Worm (Caenorhabditis elegans) whole organism, young adult: ENCODE data around the gene set-21.
"Not testable (repeated sequence)": the region's sequence is repeated elsewhere in the genome, so short reads cannot be mapped to it uniquely, and the experiment has no call there.

Experiments
- B0336.3 ChIP-seq: fragments of 200-800 bp; sonication (Bioruptor generic); IDR thresholded peaks from 2 replicates; pipeline ENCODE4 v1.3.6; 2022; ENCODE audit warnings: missing genetic modification characterization, missing compliant biosample characterization
- C06A6.2 ChIP-seq: fragments of 200-800 bp; sonication (Bioruptor generic); conservative IDR thresholded peaks from 2 replicates; pipeline ENCODE4 v1.3.6; 2022; ENCODE audit warnings: missing genetic modification characterization, missing compliant biosample characterization
- C17E4.6 ChIP-seq: fragments of 200-800 bp; sonication (Bioruptor generic); IDR thresholded peaks from 2 replicates; pipeline ENCODE4 v1.3.6; 2022; ENCODE audit warnings: missing genetic modification reagents, missing genetic modification characterization, missing compliant biosample characterization
- F22D6.2 ChIP-seq: sonication (generic microtip); optimal IDR thresholded peaks from 2 replicates; lab custom pipeline; 2016; ENCODE audit warnings: mild to moderate bottlenecking, missing genetic modification characterization, missing compliant biosample characterization
- F33H1.4 ChIP-seq: fragments of 200-800 bp; sonication (Bioruptor generic); IDR thresholded peaks from 2 replicates; pipeline ENCODE4 v1.3.6; 2022; ENCODE audit warnings: missing genetic modification reagents, missing genetic modification characterization, missing compliant biosample characterization
- F37B4.10 ChIP-seq: fragments of 200-800 bp; sonication (Bioruptor generic); IDR thresholded peaks from 2 replicates; pipeline ENCODE4 v1.3.6; 2022; ENCODE audit warnings: missing genetic modification characterization, missing compliant biosample characterization
- F39B2.1 ChIP-seq: fragments of 200-800 bp; sonication (Bioruptor generic); IDR thresholded peaks from 2 replicates; pipeline ENCODE4 v1.3.6; 2022; ENCODE audit warnings: missing genetic modification reagents, missing genetic modification characterization, missing compliant biosample characterization
- F57C9.4 ChIP-seq: sonication (generic microtip); optimal IDR thresholded peaks from 2 replicates; lab custom pipeline; 2017; ENCODE audit warnings: mild to moderate bottlenecking, missing genetic modification characterization, missing compliant biosample characterization
- K12H6.12 ChIP-seq: fragments of 200-800 bp; sonication (Bioruptor generic); optimal IDR thresholded peaks from 2 replicates; lab custom pipeline; 2018; ENCODE audit warnings: mild to moderate bottlenecking, missing genetic modification characterization, missing compliant biosample characterization
- T26A5.8 ChIP-seq: sonication (generic microtip); optimal IDR thresholded peaks from 2 replicates; lab custom pipeline; 2016; ENCODE audit warnings: missing genetic modification characterization, missing compliant biosample characterization
- Y53F4B.3 ChIP-seq: fragments of 200-800 bp; sonication (Bioruptor generic); IDR thresholded peaks from 2 replicates; pipeline ENCODE4 v1.3.6; 2022; ENCODE audit warnings: missing genetic modification reagents, missing genetic modification characterization, missing compliant biosample characterization
- Y56A3A.18 ChIP-seq: fragments of 200-800 bp; sonication (Bioruptor generic); IDR thresholded peaks from 2 replicates; pipeline ENCODE4 v1.3.6; 2022; ENCODE audit warnings: missing genetic modification reagents, missing genetic modification characterization, missing compliant biosample characterization
- ZK185.1 ChIP-seq: sonication (generic microtip); optimal IDR thresholded peaks from 2 replicates; lab custom pipeline; 2016; ENCODE audit warnings: mild to moderate bottlenecking, missing genetic modification characterization, missing compliant biosample characterization; ENCODE audit not compliant: poor library complexity, severe bottlenecking
- aptf-3 ChIP-seq: fragments of 200-800 bp; sonication (Bioruptor generic); IDR thresholded peaks from 2 replicates; pipeline ENCODE4 v1.3.6; 2022; ENCODE audit warnings: missing genetic modification characterization, missing compliant biosample characterization
- atf-7 ChIP-seq: sonication (generic microtip); optimal IDR thresholded peaks from 2 replicates; lab custom pipeline; 2017; ENCODE audit warnings: mild to moderate bottlenecking, missing genetic modification characterization, missing compliant biosample characterization
- attf-6 ChIP-seq: fragments of 200-800 bp; sonication (Bioruptor generic); IDR thresholded peaks from 2 replicates; pipeline ENCODE4 v1.3.6; 2022; ENCODE audit warnings: missing genetic modification reagents, missing genetic modification characterization, missing compliant biosample characterization
- ceh-27 ChIP-seq: fragments of 200-800 bp; sonication (Bioruptor generic); optimal IDR thresholded peaks from 2 replicates; lab custom pipeline; 2018; ENCODE audit warnings: mild to moderate bottlenecking, missing genetic modification characterization, moderate library complexity, missing compliant biosample characterization
- die-1 ChIP-seq: sonication (generic microtip); optimal IDR thresholded peaks from 2 replicates; lab custom pipeline; 2016; ENCODE audit warnings: missing genotype, mild to moderate bottlenecking, missing genetic modification characterization, missing compliant biosample characterization
- dox-1 ChIP-seq: fragments of 200-800 bp; sonication (Bioruptor generic); IDR thresholded peaks from 2 replicates; pipeline ENCODE4 v1.3.6; 2022; ENCODE audit warnings: missing genetic modification reagents, missing genetic modification characterization, missing compliant biosample characterization
- dpl-1 ChIP-seq: fragments of 150-350 bp; optimal IDR thresholded peaks from 2 replicates; lab custom pipeline; 2014; ENCODE audit warnings: missing biosample characterization, missing genetic modification reagents, missing genetic modification characterization
- egrh-3 ChIP-seq: fragments of 200-800 bp; sonication (Bioruptor generic); IDR thresholded peaks from 2 replicates; pipeline ENCODE4 v1.3.6; 2022; ENCODE audit warnings: missing genetic modification reagents, missing genetic modification characterization, missing compliant biosample characterization
- ekl-4 ChIP-seq: fragments of 200-800 bp; sonication (Bioruptor generic); IDR thresholded peaks from 2 replicates; pipeline ENCODE4 v1.3.6; 2022; ENCODE audit warnings: missing genetic modification reagents, missing genetic modification characterization, missing compliant biosample characterization
- gei-17 ChIP-seq: fragments of 200-800 bp; sonication (Bioruptor generic); optimal IDR thresholded peaks from 2 replicates; lab custom pipeline; 2018; ENCODE audit warnings: mild to moderate bottlenecking, missing genetic modification characterization, missing compliant biosample characterization
- him-1 ChIP-seq: sonication (generic microtip); optimal IDR thresholded peaks from 2 replicates; lab custom pipeline; 2016; ENCODE audit warnings: missing genotype, missing genetic modification reagents, missing genetic modification characterization, missing compliant biosample characterization
- hmg-20 ChIP-seq: fragments of 200-800 bp; sonication (Bioruptor generic); IDR thresholded peaks from 2 replicates; pipeline ENCODE4 v1.3.6; 2022; ENCODE audit warnings: missing genetic modification reagents, missing genetic modification characterization, missing compliant biosample characterization
- let-607 ChIP-seq, 2 experiments: fragments of 200-800 bp in 1 of 2; sonication (Bioruptor generic) in 1 of 2; sonication (generic microtip) in 1 of 2; optimal IDR thresholded peaks; 2 replicates each; lab custom pipeline; 2016 to 2018; ENCODE audit warnings: mild to moderate bottlenecking in 2 of 2, missing compliant biosample characterization in 2 of 2, missing genetic modification characterization in 2 of 2, moderate library complexity in 2 of 2, missing genotype in 1 of 2
- madf-6 ChIP-seq: fragments of 200-800 bp; sonication (Bioruptor generic); IDR thresholded peaks from 2 replicates; pipeline ENCODE4 v1.3.6; 2022; ENCODE audit warnings: missing genetic modification reagents, missing genetic modification characterization, missing compliant biosample characterization
- madf-8 ChIP-seq: fragments of 200-800 bp; sonication (Bioruptor generic); conservative IDR thresholded peaks from 2 replicates; pipeline ENCODE4 v1.3.6; 2022; ENCODE audit warnings: missing genetic modification reagents, missing genetic modification characterization, missing compliant biosample characterization
- mcd-1 ChIP-seq: fragments of 200-800 bp; sonication (Bioruptor generic); IDR thresholded peaks from 2 replicates; pipeline ENCODE4 v1.3.6; 2022; ENCODE audit warnings: missing genetic modification reagents, missing genetic modification characterization, missing compliant biosample characterization
- nfya-2 ChIP-seq: fragments of 200-800 bp; sonication (Bioruptor generic); IDR thresholded peaks from 2 replicates; pipeline ENCODE4 v1.3.6; 2022; ENCODE audit warnings: missing genetic modification reagents, missing genetic modification characterization, missing compliant biosample characterization
- nhr-120 ChIP-seq: fragments of 200-800 bp; sonication (Bioruptor generic); IDR thresholded peaks from 2 replicates; pipeline ENCODE4 v1.3.6; 2022; ENCODE audit warnings: missing genetic modification characterization, missing compliant biosample characterization
- pha-4 ChIP-seq: fragments of 150-350 bp; sonication (generic microtip); optimal IDR thresholded peaks from 2 replicates; lab custom pipeline; 2014; ENCODE audit warnings: missing biosample characterization, missing genetic modification reagents, missing genetic modification characterization
- rec-8 ChIP-seq, 2 experiments: sonication (generic microtip); optimal IDR thresholded peaks; 2 replicates each; lab custom pipeline; 2016; ENCODE audit warnings: mild to moderate bottlenecking in 2 of 2, missing genetic modification characterization in 2 of 2, missing genetic modification reagents in 2 of 2, missing genotype in 2 of 2, missing biosample characterization in 1 of 2, missing compliant biosample characterization in 1 of 2, moderate library complexity in 1 of 2
- repo-1 ChIP-seq: sonication (generic microtip); optimal IDR thresholded peaks from 2 replicates; lab custom pipeline; 2017; ENCODE audit warnings: mild to moderate bottlenecking, missing genetic modification characterization, missing compliant biosample characterization
- sdz-38 ChIP-seq: sonication (generic microtip); optimal IDR thresholded peaks from 2 replicates; lab custom pipeline; 2016; ENCODE audit warnings: missing genotype, missing genetic modification characterization, missing compliant biosample characterization
- snpc-1.1 ChIP-seq: sonication (generic microtip); optimal IDR thresholded peaks from 2 replicates; lab custom pipeline; 2017; ENCODE audit warnings: missing genetic modification characterization, mild to moderate bottlenecking, missing compliant biosample characterization, antibody characterized with exemption, moderate library complexity, missing genotype, missing genetic modification reagents; ENCODE audit not compliant: insufficient read depth
- snpc-3.4 ChIP-seq: sonication (generic microtip); optimal IDR thresholded peaks from 2 replicates; lab custom pipeline; 2017; ENCODE audit warnings: missing genetic modification characterization, mild to moderate bottlenecking, missing compliant biosample characterization, antibody characterized with exemption, moderate library complexity, missing genotype, missing genetic modification reagents
- ztf-18 ChIP-seq: sonication (generic microtip); optimal IDR thresholded peaks from 2 replicates; lab custom pipeline; 2016; ENCODE audit warnings: missing genotype, mild to moderate bottlenecking, missing genetic modification characterization, missing compliant biosample characterization
- ztf-22 ChIP-seq: fragments of 200-800 bp; sonication (Bioruptor generic); optimal IDR thresholded peaks from 2 replicates; lab custom pipeline; 2018; ENCODE audit warnings: mild to moderate bottlenecking, missing genetic modification characterization, moderate library complexity, missing compliant biosample characterization
- ztf-26 ChIP-seq: sonication (generic microtip); optimal IDR thresholded peaks from 2 replicates; lab custom pipeline; 2017; ENCODE audit warnings: missing genetic modification characterization, missing compliant biosample characterization
- ztf-6 ChIP-seq: fragments of 200-800 bp; sonication (Bioruptor generic); IDR thresholded peaks from 2 replicates; pipeline ENCODE4 v1.3.6; 2022; ENCODE audit warnings: missing genetic modification reagents, missing genetic modification characterization, missing compliant biosample characterization

Gene set-21

ce11 chrIV:4347578-4348003, 43.1 kb upstream of the set-21 start (continued):
- TF ChIP-seq nfya-2 (no peak), let-607 (tag; optimal IDR thresholded peaks at IDR 0.05; lab: Kevin White, UChicago) (no peak), egrh-3 (GFP tag; lab: Robert Waterston, UW) (no peak), rec-8 (tag; optimal IDR thresholded peaks at IDR 0.05; lab: Kevin White, UChicago) (no peak), atf-7 (tag; lab: Kevin White, UChicago) (no peak), ztf-6 (GFP tag; lab: Robert Waterston, UW) (no peak), C06A6.2 (GFP tag; lab: Robert Waterston, UW) (no peak), snpc-3.4 (tag; lab: Kevin White, UChicago) (peak; percentile 77), ztf-22 (GFP tag; lab: Kevin White, UChicago) (no peak), gei-17 (GFP tag; lab: Kevin White, UChicago) (no peak), ztf-26 (tag; lab: Kevin White, UChicago) (no peak), dpl-1 (GFP tag; lab: Kevin White, UChicago) (no peak), him-1 (tag; lab: Kevin White, UChicago) (peak; percentile 80), aptf-3 (GFP tag; lab: Robert Waterston, UW) (0 out of 2 replicates have a peak, but pooled peaks have one; percentile 55), pha-4 (tag; lab: Kevin White, UChicago) (no peak), hmg-20 (GFP tag; lab: Robert Waterston, UW) (peak; percentile 29; the same call in 1 of the 2 replicates), nhr-120 (GFP tag; lab: Robert Waterston, UW) (no peak), F37B4.10 (no peak), attf-6 (peak; percentile 95), ZK185.1 (tag; lab: Kevin White, UChicago) (no peak), ztf-18 (tag; lab: Kevin White, UChicago) (peak; percentile 78), die-1 (peak; percentile 60), dox-1 (GFP tag; lab: Robert Waterston, UW) (peak; percentile 93), F57C9.4 (no peak), madf-8 (GFP tag; lab: Robert Waterston, UW) (no peak; the same call in 1 of the 2 replicates), ekl-4 (GFP tag; lab: Robert Waterston, UW) (no peak; the same call in none of the 2 replicates), F39B2.1 (GFP tag; lab: Robert Waterston, UW) (no peak), Y56A3A.18 (GFP tag; lab: Robert Waterston, UW) (no peak), Y53F4B.3 (no peak; the same call in 1 of the 2 replicates), sdz-38 (no peak), mcd-1 (peak; percentile 90), madf-6 (GFP tag; lab: Robert Waterston, UW) (peak; percentile 85)

- TF ChIP-seq T26A5.8 (tag; lab: Kevin White, UChicago); K12H6.12; repo-1 (tag; lab: Kevin White, UChicago): not testable (repeated sequence)
- TF ChIP-seq, all 124 proteins: peak for 0; not testable (repeated sequence) for 124
These were observed 42.5 kb upstream of the set-21 start, which contains the start of gene W03B1.5 for ce11 chrIV:4348146-4348545. W03B1.5 (plus strand) TSS chrIV:4348446.

- TF ChIP-seq dox-1 (GFP tag; lab: Robert Waterston, UW) = no peak
- TF ChIP-seq ceh-27 (GFP tag; lab: Kevin White, UChicago) = no peak
- no peak for TF ChIP-seq F33H1.4
- TF ChIP-seq B0336.3 = no peak
- TF ChIP-seq ztf-18 (tag; lab: Kevin White, UChicago) = no peak
- TF ChIP-seq F22D6.2 (tag; lab: Kevin White, UChicago) = no peak
- TF ChIP-seq nhr-120 (GFP tag; lab: Robert Waterston, UW) = no peak
- no peak for TF ChIP-seq attf-6
- TF ChIP-seq C17E4.6 (GFP tag; lab: Robert Waterston, UW) = no peak
- no peak for TF ChIP-seq snpc-1.1
These were observed 33.8 kb upstream of the set-21 start, which contains the start of gene W03B1.9 for ce11 chrIV:4356879-4357278. W03B1.9 (minus strand) TSS chrIV:4356979.
